Worm (Caenorhabditis elegans) whole organism, L4 larva: ENCODE data around the gene tpra-1.

ENCODE experiments used
- F10B5.3 ChIP-seq: sonication (generic microtip); optimal IDR thresholded peaks from 2 replicates; lab custom pipeline; 2016; ENCODE audit warnings: mild to moderate bottlenecking, missing genetic modification characterization, missing compliant biosample characterization
- F26F4.8 ChIP-seq: fragments of 200-800 bp; sonication (Bioruptor generic); conservative IDR thresholded peaks from 2 replicates; pipeline ENCODE4 v1.3.6; 2022; ENCODE audit warnings: missing genetic modification characterization, missing compliant biosample characterization
- F49E8.2 ChIP-seq: sonication (generic microtip); optimal IDR thresholded peaks from 2 replicates; lab custom pipeline; 2016; ENCODE audit warnings: missing compliant biosample characterization, mild to moderate bottlenecking, missing genetic modification characterization, borderline replicate concordance
- R02D3.7 ChIP-seq: fragments of 150-350 bp; sonication (generic microtip); optimal IDR thresholded peaks from 3 replicates; lab custom pipeline; 2014; ENCODE audit warnings: missing biosample characterization, missing genetic modification characterization
- Y48G9A.11 ChIP-seq: fragments of 200-800 bp; sonication (Bioruptor generic); IDR thresholded peaks from 2 replicates; pipeline ENCODE4 v1.3.6; 2022; ENCODE audit warnings: missing genetic modification reagents, missing genetic modification characterization, missing compliant biosample characterization
- ZK546.5 ChIP-seq, 2 experiments: sonication (generic microtip); optimal IDR thresholded peaks; 2 replicates each; lab custom pipeline; 2017; ENCODE audit warnings: missing biosample characterization in 2 of 2, missing genetic modification characterization in 2 of 2
- aha-1 ChIP-seq: fragments of 150-350 bp; peaks from one replicate; lab custom pipeline; 2014; ENCODE audit warnings: missing biosample characterization, missing genetic modification characterization
- arid-1 ChIP-seq: fragments of 200-800 bp; sonication (Bioruptor generic); conservative IDR thresholded peaks from 2 replicates; pipeline ENCODE4 v1.3.6; 2022; ENCODE audit warnings: missing genetic modification reagents, missing genetic modification characterization, missing compliant biosample characterization
- ceh-28 ChIP-seq: fragments of 150-350 bp; optimal IDR thresholded peaks from 2 replicates; lab custom pipeline; 2014; ENCODE audit warnings: missing biosample characterization, missing genetic modification reagents, missing genetic modification characterization
- ceh-44 ChIP-seq: fragments of 200-800 bp; sonication (Bioruptor generic); IDR thresholded peaks from 2 replicates; pipeline ENCODE4 v1.3.6; 2022; ENCODE audit warnings: missing genetic modification reagents, missing genetic modification characterization, missing compliant biosample characterization
- daf-8 ChIP-seq: fragments of 200-800 bp; sonication (Bioruptor generic); IDR thresholded peaks from 2 replicates; pipeline ENCODE4 v1.3.6; 2022; ENCODE audit warnings: missing genetic modification characterization, missing compliant biosample characterization
- dmd-9 ChIP-seq: fragments of 200-800 bp; sonication (Bioruptor generic); IDR thresholded peaks from 2 replicates; pipeline ENCODE4 v1.3.6; 2022; ENCODE audit warnings: missing genetic modification reagents, missing genetic modification characterization, missing compliant biosample characterization
- dpl-1 ChIP-seq: fragments of 150-350 bp; optimal IDR thresholded peaks from 2 replicates; lab custom pipeline; 2014; ENCODE audit warnings: missing biosample characterization, missing genetic modification reagents, missing genetic modification characterization
- dve-1 ChIP-seq: sonication (generic microtip); optimal IDR thresholded peaks from 2 replicates; lab custom pipeline; 2017; ENCODE audit warnings: antibody characterized with exemption, mild to moderate bottlenecking, missing genetic modification characterization, missing compliant biosample characterization; ENCODE audit not compliant: insufficient read depth
- fkh-10 ChIP-seq: fragments of 150-350 bp; optimal IDR thresholded peaks from 2 replicates; lab custom pipeline; 2014; ENCODE audit warnings: missing biosample characterization, missing genetic modification reagents, missing genetic modification characterization
- gei-8 ChIP-seq: fragments of 200-800 bp; sonication (Bioruptor generic); optimal IDR thresholded peaks from 2 replicates; lab custom pipeline; 2018; ENCODE audit warnings: mild to moderate bottlenecking, missing genetic modification characterization, missing compliant biosample characterization
- lim-7 ChIP-seq: fragments of 200-800 bp; sonication (Bioruptor generic); IDR thresholded peaks from 2 replicates; pipeline ENCODE4 v1.3.6; 2022; ENCODE audit warnings: missing genetic modification characterization, missing compliant biosample characterization
- lin-1 ChIP-seq: fragments of 200-800 bp; sonication (Bioruptor generic); IDR thresholded peaks from 2 replicates; pipeline ENCODE4 v1.3.6; 2022; ENCODE audit warnings: missing genetic modification reagents, missing genetic modification characterization, missing compliant biosample characterization
- lin-13 ChIP-seq: fragments of 150-350 bp; optimal IDR thresholded peaks from 2 replicates; lab custom pipeline; 2014; ENCODE audit warnings: missing biosample characterization, missing genetic modification reagents, missing genetic modification characterization
- lin-29 ChIP-seq: fragments of 200-800 bp; sonication (Bioruptor generic); IDR thresholded peaks from 2 replicates; pipeline ENCODE4 v1.3.6; 2022; ENCODE audit warnings: missing genetic modification reagents, missing genetic modification characterization, missing compliant biosample characterization
- lin-39 ChIP-seq: fragments of 150-350 bp; optimal IDR thresholded peaks from 2 replicates; lab custom pipeline; 2014; ENCODE audit warnings: missing biosample characterization, missing genetic modification reagents, missing genetic modification characterization
- mdl-1 ChIP-seq, 2 experiments: fragments of 150-350 bp in 1 of 2; sonication (generic microtip) in 1 of 2; optimal IDR thresholded peaks; 2 replicates each; lab custom pipeline; 2014 to 2017; ENCODE audit warnings: missing biosample characterization in 2 of 2, missing genetic modification characterization in 2 of 2
- mdt-29 ChIP-seq: fragments of 200-800 bp; sonication (Bioruptor generic); IDR thresholded peaks from 2 replicates; pipeline ENCODE4 v1.3.6; 2022; ENCODE audit warnings: missing genetic modification reagents, missing genetic modification characterization, missing compliant biosample characterization
- nhr-10 ChIP-seq: fragments of 150-350 bp; optimal IDR thresholded peaks from 2 replicates; lab custom pipeline; 2014; ENCODE audit warnings: missing biosample characterization, missing genetic modification characterization
- nhr-11 ChIP-seq: fragments of 150-350 bp; optimal IDR thresholded peaks from 2 replicates; lab custom pipeline; 2014; ENCODE audit warnings: missing biosample characterization, missing genetic modification characterization
- nhr-111 ChIP-seq: fragments of 200-800 bp; sonication (Bioruptor generic); optimal IDR thresholded peaks from 2 replicates; lab custom pipeline; 2018; ENCODE audit warnings: mild to moderate bottlenecking, missing genetic modification characterization, missing compliant biosample characterization
- nhr-237 ChIP-seq: sonication (generic microtip); optimal IDR thresholded peaks from 2 replicates; lab custom pipeline; 2017; ENCODE audit warnings: missing biosample characterization, missing genetic modification characterization
- nhr-25 ChIP-seq: sonication (generic microtip); optimal IDR thresholded peaks from 2 replicates; lab custom pipeline; 2017; ENCODE audit warnings: missing genetic modification characterization, mild to moderate bottlenecking, missing compliant biosample characterization, antibody characterized with exemption, moderate library complexity, borderline replicate concordance; ENCODE audit not compliant: insufficient read depth
- nhr-28 ChIP-seq: fragments of 150-350 bp; optimal IDR thresholded peaks from 2 replicates; lab custom pipeline; 2014; ENCODE audit warnings: missing biosample characterization, missing genetic modification characterization
- nhr-48 ChIP-seq: sonication (generic microtip); optimal IDR thresholded peaks from 2 replicates; lab custom pipeline; 2016; ENCODE audit warnings: mild to moderate bottlenecking, missing genetic modification characterization, missing compliant biosample characterization
- nhr-6 ChIP-seq: fragments of 150-350 bp; optimal IDR thresholded peaks from 2 replicates; lab custom pipeline; 2014; ENCODE audit warnings: missing biosample characterization, missing genetic modification characterization
- nhr-76 ChIP-seq: fragments of 150-350 bp; optimal IDR thresholded peaks from 2 replicates; lab custom pipeline; 2014; ENCODE audit warnings: missing biosample characterization, missing genetic modification characterization
- sdz-12 ChIP-seq: fragments of 200-800 bp; sonication (Bioruptor generic); optimal IDR thresholded peaks from 2 replicates; lab custom pipeline; 2018; ENCODE audit warnings: mild to moderate bottlenecking, missing genetic modification characterization, missing compliant biosample characterization
- set-16 ChIP-seq: fragments of 200-800 bp; sonication (Bioruptor generic); IDR thresholded peaks from 2 replicates; pipeline ENCODE4 v1.3.6; 2022; ENCODE audit warnings: missing genetic modification reagents, missing genetic modification characterization, missing compliant biosample characterization
- skn-1 ChIP-seq: fragments of 150-350 bp; optimal IDR thresholded peaks from 2 replicates; lab custom pipeline; 2014; ENCODE audit warnings: missing biosample characterization, missing genetic modification characterization
- snpc-1.2 ChIP-seq: fragments of 200-800 bp; sonication (Bioruptor generic); IDR thresholded peaks from 2 replicates; pipeline ENCODE4 v1.3.6; 2022; ENCODE audit warnings: missing genetic modification reagents, missing genetic modification characterization, missing compliant biosample characterization
- snpc-4 ChIP-seq: fragments of 150-350 bp; optimal IDR thresholded peaks from 2 replicates; lab custom pipeline; 2014; ENCODE audit warnings: missing biosample characterization, missing genetic modification characterization
- unc-39 ChIP-seq: sonication (generic microtip); optimal IDR thresholded peaks from 2 replicates; lab custom pipeline; 2017; ENCODE audit warnings: missing biosample characterization, missing genetic modification characterization
- zag-1 ChIP-seq: fragments of 150-350 bp; optimal IDR thresholded peaks from 2 replicates; lab custom pipeline; 2014; ENCODE audit warnings: missing biosample characterization, missing genetic modification characterization
- ztf-7 ChIP-seq: fragments of 150-350 bp; optimal IDR thresholded peaks from 2 replicates; lab custom pipeline; 2014; ENCODE audit warnings: missing biosample characterization, missing genetic modification characterization

Gene tpra-1

ce11 chrIV:8973249-8973958 is 17.1 kb downstream of the tpra-1 start, which contains the start of gene C53B4.3 (continued):
- TF ChIP-seq aha-1 (tag; lab: Kevin White, UChicago) (peak; percentile 87), nhr-25 (tag; lab: Kevin White, UChicago) (peak; percentile 64), F26F4.8 (GFP tag; lab: Robert Waterston, UW) (no peak), ZK546.5 (tag; optimal IDR thresholded peaks at IDR 0.05; lab: Kevin White, UChicago) (no peak), ztf-7 (tag; lab: Kevin White, UChicago) (peak; percentile 29), mdl-1 (tag; optimal IDR thresholded peaks at IDR 0.05; lab: Kevin White, UChicago) (peak in 1 of 2 experiments; percentile 32), nhr-237 (no peak), lim-7 (no peak), daf-8 (no peak), nhr-28 (tag; lab: Kevin White, UChicago) (peak; percentile 75), nhr-6 (no peak), nhr-11 (tag; lab: Kevin White, UChicago) (no peak), Y48G9A.11 (peak; percentile 78), mdt-29 (GFP tag; lab: Robert Waterston, UW) (no peak), ceh-44 (GFP tag; lab: Robert Waterston, UW) (no peak), F10B5.3 (tag; lab: Kevin White, UChicago) (no peak), F49E8.2 (tag; lab: Kevin White, UChicago) (peak; percentile 46), skn-1 (no peak), unc-39 (tag; lab: Kevin White, UChicago) (no peak), set-16 (no peak), R02D3.7 (tag; lab: Kevin White, UChicago) (no peak), sdz-12 (GFP tag; lab: Kevin White, UChicago) (no peak), nhr-10 (tag; lab: Kevin White, UChicago) (no peak), lin-1 (GFP tag; lab: Robert Waterston, UW) (no peak), dmd-9 (peak; percentile 91), snpc-1.2 (GFP tag; lab: Robert Waterston, UW) (peak; percentile 31; the same call in 1 of the 2 replicates), gei-8 (GFP tag; lab: Kevin White, UChicago) (no peak), lin-39 (tag; lab: Kevin White, UChicago) (no peak), zag-1 (tag; lab: Kevin White, UChicago) (no peak), nhr-111 (GFP tag; lab: Kevin White, UChicago) (no peak), arid-1 (GFP tag; lab: Robert Waterston, UW) (no peak), dpl-1 (peak; percentile 63), nhr-48 (peak; percentile 49), lin-29 (GFP tag; lab: Robert Waterston, UW) (no peak), nhr-76 (tag; lab: Kevin White, UChicago) (no peak), dve-1 (tag; lab: Kevin White, UChicago) (peak; percentile 23), fkh-10 (GFP tag; lab: Kevin White, UChicago) (no peak), lin-13 (GFP tag; lab: Kevin White, UChicago) (no peak), ceh-28 (tag; lab: Kevin White, UChicago) (no peak), snpc-4 (tag; lab: Kevin White, UChicago) (no peak)
